Worm (Caenorhabditis elegans) whole organism, L2 larva: ENCODE measurements around the gene T14A8.2.

Experiments
- C34F6.9 ChIP-seq: fragments of 150-350 bp; optimal IDR thresholded peaks from 2 replicates; lab custom pipeline; 2014; ENCODE audit warnings: missing biosample characterization, missing genetic modification characterization
- F13H6.1 ChIP-seq: sonication (generic microtip); optimal IDR thresholded peaks from 2 replicates; lab custom pipeline; 2016; ENCODE audit warnings: missing genetic modification characterization, missing compliant biosample characterization
- Y55F3AM.14 ChIP-seq: fragments of 200-800 bp; sonication (Bioruptor generic); optimal IDR thresholded peaks from 2 replicates; lab custom pipeline; 2018; ENCODE audit warnings: mild to moderate bottlenecking, missing genetic modification characterization, missing compliant biosample characterization
- ZK546.5 ChIP-seq: sonication (generic microtip); optimal IDR thresholded peaks from 2 replicates; lab custom pipeline; 2017; ENCODE audit warnings: missing biosample characterization, missing genetic modification characterization
- alr-1 ChIP-seq: fragments of 150-350 bp; optimal IDR thresholded peaks from 2 replicates; lab custom pipeline; 2014; ENCODE audit warnings: missing biosample characterization, missing genetic modification characterization
- aly-2 ChIP-seq: fragments of 150-350 bp; optimal IDR thresholded peaks from 2 replicates; lab custom pipeline; 2014; ENCODE audit warnings: missing biosample characterization, missing genetic modification characterization
- ama-1 ChIP-seq: fragments of 150-350 bp; optimal IDR thresholded peaks from 2 replicates; lab custom pipeline; 2018; ENCODE audit warnings: inconsistent platforms
- blmp-1 ChIP-seq: sonication (generic microtip); optimal IDR thresholded peaks from 2 replicates; lab custom pipeline; 2017; ENCODE audit warnings: missing genetic modification characterization, mild to moderate bottlenecking, missing compliant biosample characterization, antibody characterized with exemption, moderate library complexity; ENCODE audit not compliant: insufficient read depth
- ceh-16 ChIP-seq: fragments of 150-350 bp; optimal IDR thresholded peaks from 2 replicates; lab custom pipeline; 2014; ENCODE audit warnings: missing biosample characterization, missing genetic modification characterization
- crh-2 ChIP-seq: sonication (generic microtip); optimal IDR thresholded peaks from 2 replicates; lab custom pipeline; 2017; ENCODE audit warnings: missing biosample characterization, missing genetic modification characterization
- dmd-4 ChIP-seq: sonication (generic microtip); optimal IDR thresholded peaks from 2 replicates; lab custom pipeline; 2017; ENCODE audit warnings: missing biosample characterization, missing genetic modification characterization
- egl-27 ChIP-seq: sonication (generic microtip); optimal IDR thresholded peaks from 3 replicates; lab custom pipeline; 2017; ENCODE audit warnings: missing biosample characterization, missing genetic modification reagents, missing genetic modification characterization
- elt-1 ChIP-seq: fragments of 150-350 bp; optimal IDR thresholded peaks from 2 replicates; lab custom pipeline; 2014; ENCODE audit warnings: missing biosample characterization, missing genetic modification characterization
- elt-3 ChIP-seq: sonication (generic microtip); optimal IDR thresholded peaks from 2 replicates; lab custom pipeline; 2017; ENCODE audit warnings: missing biosample characterization, missing genetic modification characterization
- fos-1 ChIP-seq: fragments of 150-350 bp; optimal IDR thresholded peaks from 2 replicates; lab custom pipeline; 2014; ENCODE audit warnings: missing biosample characterization, missing genetic modification characterization
- gmeb-1 ChIP-seq: fragments of 150-350 bp; optimal IDR thresholded peaks from 2 replicates; lab custom pipeline; 2014; ENCODE audit warnings: missing biosample characterization, missing genetic modification characterization
- lin-11 ChIP-seq: fragments of 150-350 bp; sonication (generic microtip); optimal IDR thresholded peaks from 2 replicates; lab custom pipeline; 2014; ENCODE audit warnings: missing biosample characterization, missing genetic modification characterization, inconsistent platforms, mixed read lengths
- lin-13 ChIP-seq: fragments of 150-350 bp; optimal IDR thresholded peaks from 2 replicates; lab custom pipeline; 2014; ENCODE audit warnings: missing biosample characterization, missing genetic modification reagents, missing genetic modification characterization
- lin-39 ChIP-seq: fragments of 150-350 bp; optimal IDR thresholded peaks from 2 replicates; lab custom pipeline; 2014; ENCODE audit warnings: missing biosample characterization, missing genetic modification reagents, missing genetic modification characterization
- lsy-2 ChIP-seq, 2 experiments: fragments of 150-350 bp in 1 of 2; sonication (generic microtip) in 1 of 2; optimal IDR thresholded peaks; 2 replicates each; lab custom pipeline; 2014 to 2017; ENCODE audit warnings: missing biosample characterization in 2 of 2, missing genetic modification characterization in 2 of 2
- mab-5 ChIP-seq: fragments of 150-350 bp; optimal IDR thresholded peaks from 2 replicates; lab custom pipeline; 2014; ENCODE audit warnings: missing biosample characterization, missing genetic modification characterization
- mbf-1 ChIP-seq: sonication (generic microtip); optimal IDR thresholded peaks from 2 replicates; lab custom pipeline; 2017; ENCODE audit warnings: missing biosample characterization, missing genetic modification characterization
- mdl-1 ChIP-seq, 2 experiments: fragments of 150-350 bp in 1 of 2; sonication (generic microtip) in 1 of 2; optimal IDR thresholded peaks; 2 replicates each; lab custom pipeline; 2017; ENCODE audit warnings: missing biosample characterization in 2 of 2, missing genetic modification characterization in 2 of 2
- nhr-11 ChIP-seq: fragments of 150-350 bp; optimal IDR thresholded peaks from 2 replicates; lab custom pipeline; 2014; ENCODE audit warnings: missing biosample characterization, missing genetic modification characterization
- nhr-12 ChIP-seq: fragments of 150-350 bp; optimal IDR thresholded peaks from 2 replicates; lab custom pipeline; 2014; ENCODE audit warnings: missing biosample characterization, missing genetic modification characterization
- nhr-129 ChIP-seq: fragments of 150-350 bp; optimal IDR thresholded peaks from 2 replicates; lab custom pipeline; 2014; ENCODE audit warnings: missing biosample characterization, missing genetic modification characterization
- nhr-237 ChIP-seq: fragments of 150-350 bp; optimal IDR thresholded peaks from 2 replicates; lab custom pipeline; 2014; ENCODE audit warnings: missing biosample characterization, missing genetic modification characterization
- nhr-25 ChIP-seq: fragments of 150-350 bp; sonication (generic microtip); optimal IDR thresholded peaks from 3 replicates; lab custom pipeline; 2014; ENCODE audit warnings: missing biosample characterization, missing genetic modification characterization
- nhr-6 ChIP-seq: fragments of 150-350 bp; optimal IDR thresholded peaks from 2 replicates; lab custom pipeline; 2014; ENCODE audit warnings: missing biosample characterization, missing genetic modification characterization
- nhr-77 ChIP-seq: fragments of 150-350 bp; optimal IDR thresholded peaks from 2 replicates; lab custom pipeline; 2014; ENCODE audit warnings: missing biosample characterization, missing genetic modification characterization
- peb-1 ChIP-seq: fragments of 150-350 bp; optimal IDR thresholded peaks from 2 replicates; lab custom pipeline; 2014; ENCODE audit warnings: missing biosample characterization, missing genetic modification characterization
- sem-4 ChIP-seq: fragments of 150-350 bp; optimal IDR thresholded peaks from 2 replicates; lab custom pipeline; 2014; ENCODE audit warnings: missing biosample characterization, missing genetic modification reagents, missing genetic modification characterization
- skn-1 ChIP-seq: sonication (generic microtip); optimal IDR thresholded peaks from 2 replicates; lab custom pipeline; 2017; ENCODE audit warnings: missing biosample characterization, missing genetic modification characterization
- sma-3 ChIP-seq: sonication (generic microtip); optimal IDR thresholded peaks from 2 replicates; lab custom pipeline; 2016; ENCODE audit warnings: missing genetic modification reagents, missing genetic modification characterization, missing compliant biosample characterization
- sma-9 ChIP-seq, 2 experiments: fragments of 150-350 bp in 1 of 2; sonication (generic microtip) in 1 of 2; optimal IDR thresholded peaks; 2 replicates each; lab custom pipeline; 2014 to 2016; ENCODE audit warnings: missing genetic modification characterization in 2 of 2, mild to moderate bottlenecking in 1 of 2, missing biosample characterization in 1 of 2, missing compliant biosample characterization in 1 of 2, missing genetic modification reagents in 1 of 2, moderate library complexity in 1 of 2
- snpc-4 ChIP-seq: fragments of 150-350 bp; optimal IDR thresholded peaks from 2 replicates; lab custom pipeline; 2014; ENCODE audit warnings: missing biosample characterization, missing genetic modification characterization
- unc-39 ChIP-seq: fragments of 150-350 bp; optimal IDR thresholded peaks from 2 replicates; lab custom pipeline; 2014; ENCODE audit warnings: missing biosample characterization, missing genetic modification characterization
- unc-55 ChIP-seq: fragments of 150-350 bp; sonication (generic microtip); optimal IDR thresholded peaks from 3 replicates; lab custom pipeline; 2014; ENCODE audit warnings: missing biosample characterization, missing genetic modification reagents, missing genetic modification characterization
- zag-1 ChIP-seq: fragments of 150-350 bp; optimal IDR thresholded peaks from 2 replicates; lab custom pipeline; 2014; ENCODE audit warnings: missing biosample characterization, missing genetic modification characterization
- ztf-1 ChIP-seq: fragments of 200-800 bp; sonication (Bioruptor generic); conservative IDR thresholded peaks from 2 replicates; pipeline ENCODE4 v1.3.6; 2022; ENCODE audit warnings: missing genetic modification characterization, missing compliant biosample characterization
- ztf-11 ChIP-seq: sonication (generic microtip); optimal IDR thresholded peaks from 2 replicates; lab custom pipeline; 2017; ENCODE audit warnings: missing biosample characterization, missing genetic modification characterization

Gene T14A8.2

DNA sequence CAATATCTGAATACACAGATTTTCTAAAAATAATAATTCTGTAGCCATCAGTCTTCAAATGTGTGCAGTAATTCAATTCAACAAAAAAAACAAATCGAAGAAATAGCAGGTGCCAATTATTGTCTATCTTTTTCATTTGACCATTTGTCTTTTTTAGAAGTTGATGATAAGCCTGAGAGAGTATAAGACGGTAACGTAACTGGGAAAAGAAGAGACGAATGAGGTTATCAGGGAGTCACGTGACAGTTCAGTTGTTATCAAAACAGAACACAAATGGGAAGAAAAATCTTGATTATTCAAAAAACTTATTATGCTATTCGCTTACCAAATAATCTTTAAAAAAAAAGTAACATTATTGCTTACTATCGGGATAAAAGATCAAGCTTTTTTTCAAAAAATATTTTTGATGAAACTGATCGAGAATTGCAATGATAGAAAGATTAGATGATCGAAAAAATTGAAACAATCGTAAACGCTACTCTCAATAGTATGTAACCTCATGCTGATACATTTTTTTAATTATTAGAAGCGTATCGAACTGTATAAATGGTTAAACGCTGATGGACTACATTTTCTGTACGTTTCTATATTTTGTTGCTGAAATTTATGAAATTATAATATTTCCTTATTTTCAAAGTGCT is 22.0 kb upstream of the T14A8.2 start:
- TF ChIP-seq fos-1 (tag; lab: Kevin White, UChicago) (peak; percentile 67), gmeb-1 (peak; percentile 39), crh-2 (tag; lab: Kevin White, UChicago) (peak; percentile 72), ama-1 (lab: Kevin White, UChicago) (no peak), sma-9 (GFP tag; optimal IDR thresholded peaks at IDR 0.05; lab: Kevin White, UChicago) (peak; percentile 37), sma-9 (tag; optimal IDR thresholded peaks at IDR 0.05; lab: Kevin White, UChicago) (no peak), nhr-6 (tag; lab: Kevin White, UChicago) (no peak), F13H6.1 (tag; lab: Kevin White, UChicago) (peak; percentile 38), alr-1 (tag; lab: Kevin White, UChicago) (no peak), lsy-2 (tag; optimal IDR thresholded peaks at IDR 0.05; lab: Kevin White, UChicago) (peak in 1 of 2 experiments; percentile 30)
- TF ChIP-seq, all 48 proteins: peak for 6

DNA sequence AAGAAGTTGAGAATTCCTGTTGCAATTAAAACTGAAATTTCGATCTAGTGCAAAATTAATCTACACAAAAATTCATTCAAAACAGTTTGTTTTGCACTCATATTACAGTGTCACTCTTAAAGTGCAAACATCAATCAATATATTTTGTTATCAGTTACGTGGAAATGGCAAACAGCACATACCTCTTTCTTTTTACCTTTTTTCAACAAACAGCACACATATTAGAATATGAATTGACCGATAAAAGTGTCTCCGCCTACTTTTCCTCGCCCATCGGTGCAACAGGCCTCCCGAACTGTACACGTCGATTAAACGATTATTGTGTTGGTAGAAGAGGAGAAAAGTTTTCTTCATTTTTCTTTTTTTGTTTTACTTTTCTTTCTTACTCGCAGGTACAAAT is 18.8 kb upstream of the T14A8.2 start:
- TF ChIP-seq nhr-12 (tag; lab: Kevin White, UChicago) (no peak), unc-39 (no peak), aly-2 (tag; lab: Kevin White, UChicago) (no peak), lin-13 (GFP tag; lab: Kevin White, UChicago) (no peak), egl-27 (no peak), crh-2 (tag; lab: Kevin White, UChicago) (peak; percentile 76), F13H6.1 (tag; lab: Kevin White, UChicago) (no peak), gmeb-1 (no peak), Y55F3AM.14 (GFP tag; lab: Kevin White, UChicago) (no peak), lin-11 (tag; lab: Kevin White, UChicago) (no peak), ceh-16 (no peak), mab-5 (tag; lab: Kevin White, UChicago) (no peak), fos-1 (tag; lab: Kevin White, UChicago) (peak; percentile 77), ztf-11 (tag; lab: Kevin White, UChicago) (no peak), peb-1 (tag; lab: Kevin White, UChicago) (no peak), zag-1 (tag; lab: Kevin White, UChicago) (no peak), C34F6.9 (no peak), sma-9 (GFP tag; optimal IDR thresholded peaks at IDR 0.05; lab: Kevin White, UChicago) (peak; percentile 25), sma-9 (tag; optimal IDR thresholded peaks at IDR 0.05; lab: Kevin White, UChicago) (no peak), skn-1 (tag; lab: Kevin White, UChicago) (no peak), nhr-237 (tag; lab: Kevin White, UChicago) (no peak), nhr-11 (tag; lab: Kevin White, UChicago) (no peak), nhr-129 (no peak), blmp-1 (tag; lab: Kevin White, UChicago) (no peak), alr-1 (tag; lab: Kevin White, UChicago) (no peak)

DNA sequence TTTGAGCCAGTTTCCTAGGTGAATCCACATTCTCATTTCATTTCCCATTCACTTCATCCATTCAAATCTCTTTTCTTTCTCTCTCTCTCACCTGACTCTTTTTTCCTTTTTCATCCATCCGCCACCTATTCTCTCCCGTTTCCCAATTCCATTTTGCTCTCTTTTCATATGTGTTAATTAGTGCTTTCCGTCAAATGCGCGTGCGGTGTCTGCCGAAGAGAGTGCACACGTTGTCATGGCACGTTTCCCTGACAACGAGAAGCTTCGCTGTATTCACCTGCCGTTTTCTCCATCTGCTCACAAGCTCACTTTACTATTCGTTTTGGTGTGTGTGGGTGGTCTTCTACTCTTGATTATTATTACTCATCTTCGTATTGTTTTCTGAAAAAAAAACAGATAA is 17.5 kb upstream of the T14A8.2 start:
- TF ChIP-seq nhr-6 (tag; lab: Kevin White, UChicago) (no peak), lin-11 (tag; lab: Kevin White, UChicago) (peak; percentile 57)

DNA sequence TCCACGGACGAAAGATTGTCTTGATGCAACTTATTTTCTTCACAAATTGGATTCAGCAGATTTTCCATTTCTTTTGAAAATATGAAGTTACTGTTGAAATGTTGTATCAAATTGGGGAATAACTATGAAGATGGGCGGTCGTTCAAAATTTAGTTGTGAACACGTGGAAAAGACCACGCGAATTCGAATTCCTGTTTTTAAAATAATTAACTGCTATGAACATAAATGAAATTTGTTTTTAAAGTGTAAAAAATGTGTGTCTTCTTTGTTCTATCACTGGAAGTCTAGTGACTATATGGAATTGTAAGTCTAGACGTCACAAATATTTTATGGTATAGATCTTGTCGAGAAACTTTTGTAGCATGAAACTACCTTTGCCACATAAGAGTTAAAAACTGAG is 16.0 kb upstream of the T14A8.2 start, which contains the start of gene C06A6.7:
Gene C06A6.7 (minus strand): TSS at position 101 of the 400 bp plus-strand sequence.
- TF ChIP-seq ztf-1 (no peak), mdl-1 (tag; optimal IDR thresholded peaks at IDR 0.05; lab: Kevin White, UChicago) (no peak), dmd-4 (tag; lab: Kevin White, UChicago) (no peak), mab-5 (tag; lab: Kevin White, UChicago) (no peak), sma-3 (GFP tag; lab: Kevin White, UChicago) (no peak), nhr-25 (tag; lab: Kevin White, UChicago) (no peak), ZK546.5 (tag; lab: Kevin White, UChicago) (no peak), egl-27 (no peak), elt-3 (tag; lab: Kevin White, UChicago) (no peak), nhr-77 (no peak), lin-39 (tag; lab: Kevin White, UChicago) (no peak), mbf-1 (no peak), sma-9 (GFP tag; optimal IDR thresholded peaks at IDR 0.05; lab: Kevin White, UChicago) (no peak), sma-9 (tag; optimal IDR thresholded peaks at IDR 0.05; lab: Kevin White, UChicago) (no peak), elt-1 (tag; lab: Kevin White, UChicago) (no peak), nhr-6 (tag; lab: Kevin White, UChicago) (no peak), sem-4 (tag; lab: Kevin White, UChicago) (no peak), unc-55 (GFP tag; lab: Kevin White, UChicago) (no peak), ama-1 (lab: Kevin White, UChicago) (no peak), ztf-11 (tag; lab: Kevin White, UChicago) (no peak), snpc-4 (tag; lab: Kevin White, UChicago) (no peak)
- TF ChIP-seq, all 48 proteins: peak for 0
